Worm (Caenorhabditis elegans) whole organism, mixed stage, embryonic: Measurements from ENCODE around the gene gss-1.

Source experiments
- M03D4.4 ChIP-seq: sonication (generic microtip); optimal IDR thresholded peaks from 2 replicates; lab custom pipeline; 2017; ENCODE audit warnings: mild to moderate bottlenecking, missing genetic modification characterization, missing compliant biosample characterization
- bed-3 ChIP-seq: fragments of 200-800 bp; sonication (Bioruptor generic); optimal IDR thresholded peaks from 3 replicates; lab custom pipeline; 2018; ENCODE audit warnings: mild to moderate bottlenecking, missing genetic modification characterization, moderate library complexity, missing compliant biosample characterization
- blmp-1 ChIP-seq: fragments of 150-350 bp; optimal IDR thresholded peaks from 2 replicates; lab custom pipeline; 2014; ENCODE audit warnings: missing biosample characterization, missing genetic modification characterization
- ceh-39 ChIP-seq: fragments of 150-350 bp; optimal IDR thresholded peaks from 2 replicates; lab custom pipeline; 2014; ENCODE audit warnings: missing biosample characterization, missing genetic modification characterization
- ceh-43 ChIP-seq: fragments of 200-800 bp; sonication (Bioruptor generic); optimal IDR thresholded peaks from 2 replicates; lab custom pipeline; 2018; ENCODE audit warnings: mild to moderate bottlenecking, missing genetic modification characterization, moderate library complexity, missing compliant biosample characterization
- ceh-83 ChIP-seq: fragments of 200-800 bp; sonication (Bioruptor generic); optimal IDR thresholded peaks from 2 replicates; lab custom pipeline; 2018; ENCODE audit warnings: mild to moderate bottlenecking, missing genetic modification characterization, missing compliant biosample characterization
- ces-1 ChIP-seq: fragments of 150-350 bp; optimal IDR thresholded peaks from 2 replicates; lab custom pipeline; 2014; ENCODE audit warnings: missing biosample characterization, missing genetic modification reagents, missing genetic modification characterization
- cnd-1 ChIP-seq: fragments of 200-800 bp; sonication (Bioruptor generic); optimal IDR thresholded peaks from 2 replicates; lab custom pipeline; 2018; ENCODE audit warnings: mild to moderate bottlenecking, missing genetic modification characterization, missing compliant biosample characterization
- drap-1 ChIP-seq: fragments of 200-800 bp; sonication (Bioruptor generic); optimal IDR thresholded peaks from 3 replicates; lab custom pipeline; 2018; ENCODE audit warnings: mild to moderate bottlenecking, missing genetic modification characterization, missing compliant biosample characterization
- elt-1 ChIP-seq: sonication (generic microtip); optimal IDR thresholded peaks from 2 replicates; lab custom pipeline; 2017; ENCODE audit warnings: missing genetic modification characterization, mild to moderate bottlenecking, missing compliant biosample characterization, antibody characterized with exemption, moderate library complexity, borderline replicate concordance; ENCODE audit not compliant: insufficient read depth
- elt-3 ChIP-seq: fragments of 150-350 bp; optimal IDR thresholded peaks from 2 replicates; lab custom pipeline; 2014; ENCODE audit warnings: missing biosample characterization, missing genetic modification characterization
- flh-1 ChIP-seq: fragments of 200-800 bp; sonication (Bioruptor generic); optimal IDR thresholded peaks from 2 replicates; lab custom pipeline; 2018; ENCODE audit warnings: mild to moderate bottlenecking, missing genetic modification characterization, moderate library complexity, missing compliant biosample characterization
- ham-2 ChIP-seq: fragments of 200-800 bp; sonication (Bioruptor generic); optimal IDR thresholded peaks from 2 replicates; lab custom pipeline; 2018; ENCODE audit warnings: mild to moderate bottlenecking, missing genetic modification characterization, missing compliant biosample characterization
- hlh-1 ChIP-seq: fragments of 150-350 bp; optimal IDR thresholded peaks from 2 replicates; lab custom pipeline; 2014; ENCODE audit warnings: missing biosample characterization, missing genetic modification reagents, missing genetic modification characterization
- lin-32 ChIP-seq: fragments of 200-800 bp; sonication (Bioruptor generic); optimal IDR thresholded peaks from 2 replicates; lab custom pipeline; 2018; ENCODE audit warnings: mild to moderate bottlenecking, missing genetic modification characterization, missing compliant biosample characterization
- lsy-2 ChIP-seq: fragments of 150-350 bp; optimal IDR thresholded peaks from 2 replicates; lab custom pipeline; 2014; ENCODE audit warnings: missing biosample characterization, missing genetic modification characterization
- mab-5 ChIP-seq: fragments of 150-350 bp; optimal IDR thresholded peaks from 2 replicates; lab custom pipeline; 2014; ENCODE audit warnings: missing biosample characterization, missing genetic modification characterization
- mep-1 ChIP-seq: fragments of 150-350 bp; optimal IDR thresholded peaks from 2 replicates; lab custom pipeline; 2017; ENCODE audit warnings: missing biosample characterization, missing genetic modification reagents, missing genetic modification characterization, inconsistent platforms
- mls-2 ChIP-seq: sonication (generic microtip); optimal IDR thresholded peaks from 2 replicates; lab custom pipeline; 2016; ENCODE audit warnings: mild to moderate bottlenecking, missing genetic modification characterization, moderate library complexity, missing compliant biosample characterization
- nhr-12 ChIP-seq: fragments of 150-350 bp; optimal IDR thresholded peaks from 2 replicates; lab custom pipeline; 2014; ENCODE audit warnings: missing biosample characterization, missing genetic modification characterization
- nhr-2 ChIP-seq: fragments of 150-350 bp; optimal IDR thresholded peaks from 2 replicates; lab custom pipeline; 2014; ENCODE audit warnings: missing biosample characterization, missing genetic modification characterization
- nhr-237 ChIP-seq: fragments of 150-350 bp; optimal IDR thresholded peaks from 2 replicates; lab custom pipeline; 2014; ENCODE audit warnings: missing biosample characterization, missing genetic modification characterization
- nhr-28 ChIP-seq: fragments of 150-350 bp; optimal IDR thresholded peaks from 2 replicates; lab custom pipeline; 2014; ENCODE audit warnings: missing biosample characterization, missing genetic modification characterization
- nhr-76 ChIP-seq: sonication (generic microtip); optimal IDR thresholded peaks from 2 replicates; lab custom pipeline; 2017; ENCODE audit warnings: missing biosample characterization, missing genetic modification characterization
- sem-2 ChIP-seq: fragments of 200-800 bp; sonication (Bioruptor generic); optimal IDR thresholded peaks from 2 replicates; lab custom pipeline; 2018; ENCODE audit warnings: mild to moderate bottlenecking, missing genetic modification characterization, missing compliant biosample characterization
- sptf-1 ChIP-seq: sonication (generic microtip); optimal IDR thresholded peaks from 2 replicates; lab custom pipeline; 2017; ENCODE audit warnings: mild to moderate bottlenecking, missing genetic modification characterization, moderate library complexity, missing compliant biosample characterization
- tbx-8 ChIP-seq: fragments of 200-800 bp; sonication (Bioruptor generic); optimal IDR thresholded peaks from 2 replicates; lab custom pipeline; 2018; ENCODE audit warnings: mild to moderate bottlenecking, missing genetic modification characterization, moderate library complexity, missing compliant biosample characterization
- unc-39 ChIP-seq: fragments of 150-350 bp; optimal IDR thresholded peaks from 2 replicates; lab custom pipeline; 2014; ENCODE audit warnings: missing biosample characterization, missing genetic modification characterization
- unc-62 ChIP-seq: fragments of 150-350 bp; optimal IDR thresholded peaks from 2 replicates; lab custom pipeline; 2014; ENCODE audit warnings: missing biosample characterization, missing genetic modification reagents, missing genetic modification characterization
- zip-8 ChIP-seq: fragments of 150-350 bp; optimal IDR thresholded peaks from 2 replicates; lab custom pipeline; 2014; ENCODE audit warnings: missing biosample characterization, missing genetic modification characterization
- ztf-11 ChIP-seq: fragments of 150-350 bp; optimal IDR thresholded peaks from 2 replicates; lab custom pipeline; 2014; ENCODE audit warnings: missing biosample characterization, missing genetic modification characterization

gss-1 gene

DNA sequence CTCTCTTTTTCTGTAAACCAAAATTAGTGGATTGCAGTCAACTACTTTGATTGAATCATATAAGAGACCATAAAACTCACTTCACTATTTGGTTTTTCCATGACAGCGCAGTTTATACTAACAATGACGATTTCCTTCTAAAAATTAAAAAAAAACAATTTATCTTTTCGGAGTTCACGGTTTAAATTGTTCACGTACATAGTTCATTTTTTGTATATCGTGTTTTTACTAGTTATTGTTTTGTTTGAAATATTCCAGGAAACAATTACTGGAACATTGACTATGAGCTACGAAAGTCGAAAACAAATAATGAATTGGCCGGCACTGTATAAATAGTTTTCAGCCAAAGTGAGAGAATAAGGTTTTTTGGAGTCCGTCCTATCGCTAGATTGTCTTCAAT is 23.5 kb downstream of the gss-1 start, which contains the start of gene lido-17:
Gene lido-17, minus strand, starts transcription at position 101 of the 400 bp plus-strand sequence.
- no peak for TF ChIP-seq drap-1

ce11 chrII:9385241-9385640 is 31.0 kb downstream of the gss-1 start, which contains the start of gene C06C3.7:
Gene C06C3.7 (plus strand): TSS chrII:9385541.
- no peak for TF ChIP-seq nhr-28 (tag; lab: Kevin White, UChicago)
- no peak for TF ChIP-seq nhr-76 (tag; lab: Kevin White, UChicago)
- TF ChIP-seq lsy-2 (tag; lab: Kevin White, UChicago): no peak
- TF ChIP-seq ham-2 (GFP tag; lab: Kevin White, UChicago): no peak

- TF ChIP-seq nhr-28 (tag; lab: Kevin White, UChicago): no peak
- TF ChIP-seq ceh-39 (tag; lab: Kevin White, UChicago): no peak
- TF ChIP-seq mep-1: no peak
- TF ChIP-seq lsy-2 (tag; lab: Kevin White, UChicago): no peak
- TF ChIP-seq blmp-1 (tag; lab: Kevin White, UChicago): no peak
These were observed 36.4 kb downstream of the gss-1 start, which contains the start of gene srh-48 for ce11 chrII:9379796-9380195. Gene srh-48 (plus strand): TSS chrII:9380096.

- TF ChIP-seq elt-3 (tag; lab: Kevin White, UChicago) (no peak), mls-2 (tag; lab: Kevin White, UChicago) (no peak), ceh-83 (GFP tag; lab: Kevin White, UChicago) (no peak), M03D4.4 (no peak), ceh-39 (tag; lab: Kevin White, UChicago) (no peak), nhr-76 (tag; lab: Kevin White, UChicago) (no peak), nhr-28 (tag; lab: Kevin White, UChicago) (no peak), unc-39 (no peak), nhr-12 (tag; lab: Kevin White, UChicago) (no peak), ceh-43 (no peak), tbx-8 (GFP tag; lab: Kevin White, UChicago) (no peak), unc-62 (GFP tag; lab: Kevin White, UChicago) (no peak), elt-1 (no peak)
- TF ChIP-seq, all 35 proteins: peak for 0
These were observed 38.1 kb downstream of the gss-1 start for ce11 chrII:9378174-9378573.

- TF ChIP-seq lsy-2 (tag; lab: Kevin White, UChicago): no peak
These were observed 39.1 kb downstream of the gss-1 start, which contains the start of gene C06C3.10 for ce11 chrII:9377158-9377557. Gene C06C3.10 (minus strand): TSS chrII:9377258.

- TF ChIP-seq sptf-1 (tag; lab: Kevin White, UChicago) (no peak), nhr-12 (tag; lab: Kevin White, UChicago) (no peak), ztf-11 (no peak), mls-2 (tag; lab: Kevin White, UChicago) (no peak), ceh-83 (GFP tag; lab: Kevin White, UChicago) (no peak), drap-1 (no peak), nhr-76 (tag; lab: Kevin White, UChicago) (no peak), zip-8 (tag; lab: Kevin White, UChicago) (no peak), elt-1 (no peak), ceh-39 (tag; lab: Kevin White, UChicago) (no peak), ces-1 (GFP tag; lab: Kevin White, UChicago) (no peak), M03D4.4 (no peak), lsy-2 (tag; lab: Kevin White, UChicago) (no peak), hlh-1 (tag; lab: Kevin White, UChicago) (no peak), tbx-8 (GFP tag; lab: Kevin White, UChicago) (no peak), bed-3 (no peak), elt-3 (tag; lab: Kevin White, UChicago) (no peak)
These were observed 41.4 kb downstream of the gss-1 start, which contains the start of gene C06C3.12 for ce11 chrII:9374807-9375206. Gene C06C3.12 (plus strand): TSS chrII:9375107.

- no peak for TF ChIP-seq mab-5 (tag; lab: Kevin White, UChicago)
- TF ChIP-seq elt-3 (tag; lab: Kevin White, UChicago): no peak
- TF ChIP-seq cnd-1 (tag; lab: Kevin White, UChicago): no peak
- no peak for TF ChIP-seq flh-1
- TF ChIP-seq mls-2 (tag; lab: Kevin White, UChicago): no peak
- no peak for TF ChIP-seq sem-2
- no peak for TF ChIP-seq zip-8 (tag; lab: Kevin White, UChicago)
- no peak for TF ChIP-seq nhr-76 (tag; lab: Kevin White, UChicago)
- no peak for TF ChIP-seq ceh-39 (tag; lab: Kevin White, UChicago)
- no peak for TF ChIP-seq M03D4.4
- TF ChIP-seq lsy-2 (tag; lab: Kevin White, UChicago): no peak
- TF ChIP-seq nhr-28 (tag; lab: Kevin White, UChicago): no peak
- no peak for TF ChIP-seq nhr-12 (tag; lab: Kevin White, UChicago)
- TF ChIP-seq nhr-2 (tag; lab: Kevin White, UChicago): no peak
- TF ChIP-seq lin-32 (GFP tag; lab: Kevin White, UChicago): no peak
- no peak for TF ChIP-seq elt-1
- no peak for TF ChIP-seq nhr-237
- TF ChIP-seq ces-1 (GFP tag; lab: Kevin White, UChicago): no peak
- TF ChIP-seq unc-62 (GFP tag; lab: Kevin White, UChicago): no peak
- no peak for TF ChIP-seq drap-1
These were observed 43.2 kb downstream of the gss-1 start, which contains the start of gene C06C3.4 for ce11 chrII:9372991-9373390. Gene C06C3.4 (plus strand): TSS chrII:9373291.
